Worm (Caenorhabditis elegans) whole organism, L1 larva: ENCODE measurements around the gene Y36E3A.2.

Experiments
- alr-1 ChIP-seq: fragments of 200-800 bp; sonication (Bioruptor generic); optimal IDR thresholded peaks from 2 replicates; lab custom pipeline; 2018; ENCODE audit warnings: borderline replicate concordance, mild to moderate bottlenecking, missing genetic modification characterization, missing compliant biosample characterization
- blmp-1 ChIP-seq: fragments of 150-350 bp; optimal IDR thresholded peaks from 2 replicates; lab custom pipeline; 2014; ENCODE audit warnings: missing biosample characterization, missing genetic modification characterization
- jun-1 ChIP-seq: fragments of 150-350 bp; optimal IDR thresholded peaks from 2 replicates; lab custom pipeline; 2014; ENCODE audit warnings: missing biosample characterization, missing genetic modification reagents, missing genetic modification characterization
- nhr-11 ChIP-seq: fragments of 150-350 bp; optimal IDR thresholded peaks from 2 replicates; lab custom pipeline; 2014; ENCODE audit warnings: missing biosample characterization, missing genetic modification characterization
- nhr-237 ChIP-seq: fragments of 150-350 bp; optimal IDR thresholded peaks from 2 replicates; lab custom pipeline; 2014; ENCODE audit warnings: missing biosample characterization, missing genetic modification characterization
- nhr-28 ChIP-seq: fragments of 150-350 bp; optimal IDR thresholded peaks from 2 replicates; lab custom pipeline; 2014; ENCODE audit warnings: missing biosample characterization, missing genetic modification characterization
- pag-3 ChIP-seq: sonication (generic microtip); optimal IDR thresholded peaks from 2 replicates; lab custom pipeline; 2017; ENCODE audit warnings: missing genetic modification characterization, mild to moderate bottlenecking, missing compliant biosample characterization, antibody characterized with exemption, borderline replicate concordance; ENCODE audit not compliant: insufficient read depth
- unc-62 ChIP-seq: fragments of 150-350 bp; optimal IDR thresholded peaks from 2 replicates; lab custom pipeline; 2014; ENCODE audit warnings: missing biosample characterization, missing genetic modification reagents, missing genetic modification characterization
- zag-1 ChIP-seq: fragments of 150-350 bp; optimal IDR thresholded peaks from 2 replicates; lab custom pipeline; 2014; ENCODE audit warnings: missing biosample characterization, missing genetic modification characterization
- ztf-11 ChIP-seq, 2 experiments: sonication (generic microtip); optimal IDR thresholded peaks; 2 replicates each; lab custom pipeline; 2016 to 2017; ENCODE audit warnings: missing genetic modification characterization in 2 of 2, missing biosample characterization in 1 of 2, missing compliant biosample characterization in 1 of 2

ce11 chrV:15436133-15436532, 10.3 kb downstream of the Y36E3A.2 start:
- TF ChIP-seq pag-3 (tag; lab: Kevin White, UChicago): no peak
- no peak for TF ChIP-seq jun-1
- no peak for TF ChIP-seq unc-62 (GFP tag; lab: Kevin White, UChicago)
- no peak for TF ChIP-seq zag-1 (tag; lab: Kevin White, UChicago)
- TF ChIP-seq ztf-11 (tag; optimal IDR thresholded peaks at IDR 0.05; lab: Kevin White, UChicago): no peak
- no peak for TF ChIP-seq alr-1 (tag; lab: Kevin White, UChicago)
- no peak for TF ChIP-seq blmp-1
- TF ChIP-seq nhr-28 (tag; lab: Kevin White, UChicago): no peak
- no peak for TF ChIP-seq nhr-237 (tag; lab: Kevin White, UChicago)
- TF ChIP-seq nhr-11 (tag; lab: Kevin White, UChicago): no peak
